Worm (Caenorhabditis elegans): Measurements from ENCODE around the gene tbx-8.

DNA sequence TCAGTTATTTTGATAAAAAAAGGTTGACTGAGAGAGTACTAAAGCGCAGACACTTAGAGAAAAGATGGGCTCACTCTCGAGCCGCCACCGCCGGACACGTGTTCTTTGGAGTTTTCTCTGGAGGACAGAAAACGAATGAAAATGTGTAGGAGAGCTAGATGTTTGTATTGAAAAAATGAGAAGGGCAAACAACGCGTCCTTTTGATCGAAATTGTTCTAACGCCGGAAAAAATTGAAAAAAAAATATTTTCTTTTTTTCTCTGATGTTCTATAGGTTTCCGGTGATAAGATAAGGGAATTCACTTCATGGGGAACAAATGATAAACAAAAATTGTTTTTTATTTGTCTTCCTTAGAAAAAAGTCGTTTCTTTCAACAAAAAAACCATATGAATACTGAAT lies 17.3 kb upstream of the tbx-8 start:
- TF ChIP-seq lin-39 (tag; optimal IDR thresholded peaks at IDR 0.05) (no peak), skn-1 (tag; optimal IDR thresholded peaks at IDR 0.05) (no peak), aly-2 (tag; optimal IDR thresholded peaks at IDR 0.05) (no peak), ztf-11 (tag; optimal IDR thresholded peaks at IDR 0.05) (no peak), snpc-4 (tag; optimal IDR thresholded peaks at IDR 0.05) (no peak), nhr-67 (tag; optimal IDR thresholded peaks at IDR 0.05) (no peak), fos-1 (tag; optimal IDR thresholded peaks at IDR 0.05) (no peak), elt-1 (tag; optimal IDR thresholded peaks at IDR 0.05) (no peak), nhr-237 (tag; optimal IDR thresholded peaks at IDR 0.05) (no peak), jun-1 (tag; optimal IDR thresholded peaks at IDR 0.05) (peak; percentile 6), mdl-1 (tag; optimal IDR thresholded peaks at IDR 0.05) (no peak), pha-4 (tag; optimal IDR thresholded peaks at IDR 0.05) (peak; percentile 78)
